Worm (Caenorhabditis elegans) whole organism, early embryonic: ENCODE results near the gene glb-24.
A peak's percentile ranks its signal among the peaks of the same experiment; 100 is the strongest.
"Not testable (repeated sequence)": the region's sequence is repeated elsewhere in the genome, so short reads cannot be mapped to it uniquely, and the experiment has no call there.

Source experiments
- B0310.2 ChIP-seq: sonication (generic microtip); optimal IDR thresholded peaks from 2 replicates; lab custom pipeline; 2016; ENCODE audit warnings: mild to moderate bottlenecking, missing genetic modification characterization, missing compliant biosample characterization
- F13C5.2 ChIP-seq: sonication (generic microtip); optimal IDR thresholded peaks from 2 replicates; lab custom pipeline; 2017; ENCODE audit warnings: mild to moderate bottlenecking, missing genetic modification characterization, inconsistent platforms, missing compliant biosample characterization
- aly-1 ChIP-seq: sonication (generic microtip); optimal IDR thresholded peaks from 2 replicates; lab custom pipeline; 2016; ENCODE audit warnings: missing genetic modification characterization, missing compliant biosample characterization
- ama-1 ChIP-seq: fragments of 150-350 bp; optimal IDR thresholded peaks from 2 replicates; lab custom pipeline; 2014
- ceh-13 ChIP-seq: fragments of 200-800 bp; sonication (Bioruptor generic); optimal IDR thresholded peaks from 2 replicates; lab custom pipeline; 2018; ENCODE audit warnings: mild to moderate bottlenecking, missing genetic modification characterization, missing compliant biosample characterization
- ceh-36 ChIP-seq: sonication (generic microtip); optimal IDR thresholded peaks from 2 replicates; lab custom pipeline; 2016; ENCODE audit warnings: missing genetic modification characterization, inconsistent platforms, missing compliant biosample characterization
- ets-7 ChIP-seq: sonication (generic microtip); optimal IDR thresholded peaks from 2 replicates; lab custom pipeline; 2016; ENCODE audit warnings: missing genotype, missing genetic modification characterization, missing compliant biosample characterization
- flt-1 ChIP-seq: fragments of 200-800 bp; sonication (Bioruptor generic); IDR thresholded peaks from 2 replicates; pipeline ENCODE4 v1.3.6; 2022; ENCODE audit warnings: missing genetic modification characterization, missing compliant biosample characterization
- hmbx-1 ChIP-seq: sonication (generic microtip); optimal IDR thresholded peaks from 2 replicates; lab custom pipeline; 2016; ENCODE audit warnings: mild to moderate bottlenecking, missing genetic modification characterization, missing compliant biosample characterization
- hmg-4 ChIP-seq: fragments of 200-800 bp; sonication (Bioruptor generic); optimal IDR thresholded peaks from 2 replicates; lab custom pipeline; 2018; ENCODE audit warnings: mild to moderate bottlenecking, missing genetic modification characterization, missing compliant biosample characterization
- hnd-1 ChIP-seq: sonication (generic microtip); optimal IDR thresholded peaks from 2 replicates; lab custom pipeline; 2016; ENCODE audit warnings: missing genetic modification characterization, missing compliant biosample characterization
- pes-1 ChIP-seq: fragments of 200-800 bp; sonication (Bioruptor generic); IDR thresholded peaks from 2 replicates; pipeline ENCODE4 v1.3.6; 2022; ENCODE audit warnings: missing genetic modification reagents, missing genetic modification characterization, missing compliant biosample characterization
- scrt-1 ChIP-seq: fragments of 200-800 bp; sonication (Bioruptor generic); IDR thresholded peaks from 2 replicates; pipeline ENCODE4 v1.3.6; 2022; ENCODE audit warnings: missing genetic modification characterization, missing compliant biosample characterization
- sea-1 ChIP-seq: fragments of 200-800 bp; sonication (Bioruptor generic); conservative IDR thresholded peaks from 2 replicates; pipeline ENCODE4 v1.3.6; 2022; ENCODE audit warnings: missing genetic modification characterization, missing compliant biosample characterization
- tbx-11 ChIP-seq: fragments of 200-800 bp; sonication (Bioruptor generic); IDR thresholded peaks from 2 replicates; pipeline ENCODE4 v1.3.6; 2022; ENCODE audit warnings: missing genetic modification characterization, missing compliant biosample characterization
- tbx-37 ChIP-seq: fragments of 200-800 bp; sonication (Bioruptor generic); conservative IDR thresholded peaks from 2 replicates; pipeline ENCODE4 v1.3.6; 2022; ENCODE audit warnings: missing genetic modification reagents, missing genetic modification characterization, missing compliant biosample characterization
- tra-4 ChIP-seq: sonication (generic microtip); optimal IDR thresholded peaks from 2 replicates; lab custom pipeline; 2017; ENCODE audit warnings: missing genetic modification characterization, missing compliant biosample characterization

Gene glb-24

DNA sequence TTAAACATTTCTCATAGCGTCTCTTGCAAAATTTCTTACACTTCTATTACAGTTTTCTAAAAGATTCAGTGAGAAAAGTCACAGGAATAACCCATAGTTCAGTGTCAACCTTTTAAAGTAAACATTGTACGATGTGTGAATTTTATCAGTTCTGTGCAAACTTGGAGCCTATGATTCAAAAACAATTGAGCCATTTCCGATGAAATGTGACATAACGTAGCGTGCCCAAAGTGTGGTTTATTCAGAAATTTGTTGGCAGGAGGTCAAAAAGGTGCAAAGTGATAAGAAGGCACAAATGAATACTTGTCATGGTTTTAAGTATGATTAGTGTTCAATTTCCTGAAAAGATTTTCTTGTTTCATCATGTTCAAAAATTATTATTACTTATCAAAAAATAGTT, 8.2 kb downstream of the glb-24 start:
- TF ChIP-seq B0310.2 (tag; lab: Kevin White, UChicago) = no peak
- TF ChIP-seq aly-1 (tag; lab: Kevin White, UChicago) = no peak
- TF ChIP-seq tra-4 (tag; lab: Kevin White, UChicago) = no peak
- no peak for TF ChIP-seq ceh-36
- TF ChIP-seq tbx-37 (GFP tag; lab: Robert Waterston, UW) = no peak
- TF ChIP-seq flt-1 = no peak

DNA sequence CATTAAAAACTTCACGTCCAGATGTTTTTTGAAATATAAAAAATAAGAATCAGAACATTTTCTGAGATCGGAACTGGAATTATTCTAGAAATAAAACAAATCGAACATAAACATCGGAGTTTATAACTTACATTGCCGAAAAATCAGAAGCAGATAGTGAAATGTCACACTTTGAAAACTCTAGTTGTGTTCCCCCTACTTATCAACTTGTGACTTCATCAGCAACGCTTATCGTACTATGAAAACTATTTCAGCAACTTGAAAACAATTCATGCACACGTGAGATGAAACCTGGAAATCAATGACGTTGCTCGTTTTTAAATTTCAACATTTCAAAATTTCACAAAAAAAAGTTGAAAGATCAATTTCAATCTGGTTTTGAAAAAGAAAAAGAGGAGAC, 9.1 kb downstream of the glb-24 start:
- TF ChIP-seq F13C5.2 (tag; lab: Kevin White, UChicago) (no peak), tra-4 (tag; lab: Kevin White, UChicago) (no peak), hmbx-1 (tag; lab: Kevin White, UChicago) (no peak), pes-1 (GFP tag; lab: Robert Waterston, UW) (no peak), ets-7 (tag; lab: Kevin White, UChicago) (no peak), aly-1 (tag; lab: Kevin White, UChicago) (no peak)

- no peak for TF ChIP-seq tbx-11 (GFP tag; lab: Robert Waterston, UW)
- no peak for TF ChIP-seq scrt-1
- TF ChIP-seq tbx-37 (GFP tag; lab: Robert Waterston, UW) = no peak
- TF ChIP-seq hmg-4 = no peak
- TF ChIP-seq ceh-13 = no peak
- TF ChIP-seq F13C5.2 (tag; lab: Kevin White, UChicago) = no peak
- no peak for TF ChIP-seq ceh-36
- TF ChIP-seq ets-7 (tag; lab: Kevin White, UChicago) = no peak
Measured at ce11 chrV:12875850-12876249, 9.9 kb downstream of the glb-24 start.

DNA sequence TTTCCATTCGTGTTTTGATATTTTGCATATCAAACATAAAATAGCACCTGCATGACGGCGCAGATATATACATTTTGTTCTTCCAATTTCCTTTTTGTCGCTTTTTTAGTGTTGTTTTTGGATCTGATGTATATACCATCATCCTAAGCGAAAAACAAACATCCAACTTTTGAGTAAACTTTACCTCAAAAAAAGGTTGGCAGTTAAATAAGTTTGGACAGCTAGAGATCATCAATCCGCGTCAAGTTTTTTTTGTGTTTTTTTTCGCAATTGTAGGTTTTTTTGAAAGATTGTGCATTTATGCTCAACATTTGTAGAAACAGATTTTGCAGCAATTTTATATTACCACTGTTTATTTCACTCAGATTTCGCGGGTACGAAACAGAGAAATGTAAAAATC, 14.0 kb downstream of the glb-24 start, which contains the start of gene bus-19:
TSS of gene bus-19 (plus strand) at position 301 of the 400 bp plus-strand sequence.
- no peak for TF ChIP-seq sea-1 (GFP tag; lab: Robert Waterston, UW)
- no peak for TF ChIP-seq pes-1 (GFP tag; lab: Robert Waterston, UW)
- TF ChIP-seq hmbx-1 (tag; lab: Kevin White, UChicago) = no peak
- no peak for TF ChIP-seq hnd-1 (tag; lab: Kevin White, UChicago)
- TF ChIP-seq ets-7 (tag; lab: Kevin White, UChicago) = no peak
- no peak for TF ChIP-seq tbx-11 (GFP tag; lab: Robert Waterston, UW)
- no peak for TF ChIP-seq tra-4 (tag; lab: Kevin White, UChicago)
- TF ChIP-seq F13C5.2 (tag; lab: Kevin White, UChicago) = no peak
- no peak for TF ChIP-seq tbx-37 (GFP tag; lab: Robert Waterston, UW)
- TF ChIP-seq scrt-1 = no peak
- TF ChIP-seq ama-1 (lab: Kevin White, UChicago) = no peak

- TF ChIP-seq ets-7 (tag; lab: Kevin White, UChicago) = no peak
- TF ChIP-seq scrt-1 = no peak
- no peak for TF ChIP-seq tbx-11 (GFP tag; lab: Robert Waterston, UW)
- no peak for TF ChIP-seq ceh-36
- TF ChIP-seq tra-4 (tag; lab: Kevin White, UChicago) = no peak
- no peak for TF ChIP-seq B0310.2 (tag; lab: Kevin White, UChicago)
- no peak for TF ChIP-seq F13C5.2 (tag; lab: Kevin White, UChicago)
- TF ChIP-seq sea-1 (GFP tag; lab: Robert Waterston, UW) = no peak
- no peak for TF ChIP-seq flt-1
- no peak for TF ChIP-seq hmbx-1 (tag; lab: Kevin White, UChicago)
- TF ChIP-seq hnd-1 (tag; lab: Kevin White, UChicago) = no peak
- TF ChIP-seq aly-1 (tag; lab: Kevin White, UChicago) = no peak
- no peak for TF ChIP-seq hmg-4
- no peak for TF ChIP-seq tbx-37 (GFP tag; lab: Robert Waterston, UW)
- no peak for TF ChIP-seq pes-1 (GFP tag; lab: Robert Waterston, UW)
- TF ChIP-seq ama-1 (lab: Kevin White, UChicago) = no peak
- TF ChIP-seq ceh-13 = no peak
Measured at ce11 chrV:12870740-12871139, 15.0 kb downstream of the glb-24 start.

DNA sequence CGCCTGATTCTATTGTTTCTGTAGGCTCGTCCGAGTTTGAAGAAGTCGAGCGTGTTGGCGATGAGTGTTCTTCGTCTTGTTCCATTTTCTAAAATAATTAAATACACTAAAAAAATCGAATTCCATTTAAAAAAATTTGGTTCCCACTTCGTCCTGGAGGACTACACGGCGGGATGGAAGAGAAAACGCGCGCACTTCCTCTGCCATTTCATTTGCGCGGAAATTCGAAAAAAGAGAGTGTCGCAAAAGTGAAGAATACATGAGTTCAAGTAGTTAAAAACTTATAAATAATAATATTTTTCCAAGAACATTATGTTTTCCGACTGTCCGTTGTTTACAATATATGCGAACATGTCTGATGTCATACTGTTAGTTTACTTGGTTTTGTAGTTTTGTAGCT, 15.8 kb downstream of the glb-24 start, which contains the start of gene T07F10.3:
TSS of gene T07F10.3 (minus strand) at position 98 of the 400 bp plus-strand sequence.
- TF ChIP-seq flt-1 (peak; percentile 57), aly-1 (tag; lab: Kevin White, UChicago) (no peak), sea-1 (GFP tag; lab: Robert Waterston, UW) (peak; percentile 74; the same call in 1 of the 2 replicates), hmbx-1 (tag; lab: Kevin White, UChicago) (no peak), tbx-11 (GFP tag; lab: Robert Waterston, UW) (no peak), F13C5.2 (tag; lab: Kevin White, UChicago) (peak; percentile 26), hnd-1 (tag; lab: Kevin White, UChicago) (peak; percentile 53), scrt-1 (no peak), tbx-37 (GFP tag; lab: Robert Waterston, UW) (peak; percentile 96), hmg-4 (peak; percentile 57), pes-1 (GFP tag; lab: Robert Waterston, UW) (no peak), ceh-13 (no peak), ets-7 (tag; lab: Kevin White, UChicago) (no peak), ama-1 (lab: Kevin White, UChicago) (no peak)

- no peak for TF ChIP-seq flt-1
- no peak for TF ChIP-seq sea-1 (GFP tag; lab: Robert Waterston, UW)
- no peak for TF ChIP-seq ets-7 (tag; lab: Kevin White, UChicago)
- TF ChIP-seq ceh-36 = no peak
- TF ChIP-seq B0310.2 (tag; lab: Kevin White, UChicago) = no peak
Measured at ce11 chrV:12867997-12868396, 17.8 kb downstream of the glb-24 start, which contains the start of gene nspg-1. Gene nspg-1 (minus strand): TSS chrV:12868097.

- not testable (repeated sequence) for TF ChIP-seq tbx-11 (GFP tag; lab: Robert Waterston, UW); F13C5.2 (tag; lab: Kevin White, UChicago); scrt-1
Measured at ce11 chrV:12865615-12866014, 20.1 kb downstream of the glb-24 start, which contains the start of gene T07F10.5. Gene T07F10.5 (plus strand): TSS chrV:12865915.
